Fruit fly (Drosophila melanogaster) whole organism, embryonic: ENCODE measurements around the gene CG1074.
A peak's percentile ranks its signal among the peaks of the same experiment; 100 is the strongest.

Source experiments
- Adf1 ChIP-seq: fragments of 200-800 bp; sonication (Bioruptor generic); IDR thresholded peaks from 2 replicates; pipeline ENCODE4 v1.3.6; 2022; ENCODE audit warnings: missing biosample characterization, missing genetic modification characterization
- BtbVII ChIP-seq: fragments of 200-800 bp; sonication (Bioruptor generic); optimal IDR thresholded peaks from 3 replicates; lab custom pipeline; 2017; ENCODE audit warnings: missing biosample characterization, mild to moderate bottlenecking, missing genetic modification characterization
- CG11398 ChIP-seq: fragments of 200-800 bp; sonication (Bioruptor generic); optimal IDR thresholded peaks from 2 replicates; lab custom pipeline; 2016; ENCODE audit warnings: missing biosample characterization, missing genetic modification characterization
- CG12155 ChIP-seq: fragments of 200-800 bp; sonication (Bioruptor generic); optimal IDR thresholded peaks from 3 replicates; lab custom pipeline; 2016; ENCODE audit warnings: missing biosample characterization, missing genetic modification characterization
- CG12769 ChIP-seq: fragments of 200-800 bp; sonication (Bioruptor generic); optimal IDR thresholded peaks from 2 replicates; lab custom pipeline; 2019; ENCODE audit warnings: missing biosample characterization, mild to moderate bottlenecking, missing genetic modification characterization, moderate library complexity
- CG15514 ChIP-seq: fragments of 200-800 bp; sonication (Bioruptor generic); optimal IDR thresholded peaks from 3 replicates; lab custom pipeline; 2017; ENCODE audit warnings: missing biosample characterization, missing genetic modification characterization, mild to moderate bottlenecking, moderate library complexity, missing genetic modification reagents
- CG15601 ChIP-seq: fragments of 200-800 bp; sonication (Bioruptor generic); optimal IDR thresholded peaks from 3 replicates; lab custom pipeline; 2019; ENCODE audit warnings: missing biosample characterization, mild to moderate bottlenecking, missing genetic modification characterization, moderate library complexity
- CG1602 ChIP-seq: fragments of 200-800 bp; sonication (Bioruptor generic); optimal IDR thresholded peaks from 3 replicates; lab custom pipeline; 2016; ENCODE audit warnings: missing biosample characterization, missing genetic modification characterization
- CG17328 ChIP-seq: fragments of 200-800 bp; sonication (Bioruptor generic); IDR thresholded peaks from 2 replicates; pipeline ENCODE4 v1.3.6; 2022; ENCODE audit warnings: missing biosample characterization, missing genetic modification characterization
- CG17912 ChIP-seq: fragments of 200-800 bp; sonication (Bioruptor generic); optimal IDR thresholded peaks from 2 replicates; lab custom pipeline; 2018; ENCODE audit warnings: missing biosample characterization, mild to moderate bottlenecking, missing genetic modification characterization
- CG2199 ChIP-seq: fragments of 200-800 bp; sonication (Bioruptor generic); IDR thresholded peaks from 3 replicates; pipeline ENCODE4 v1.3.6; 2022; ENCODE audit warnings: missing biosample characterization, missing genetic modification characterization
- CG6654 ChIP-seq: fragments of 200-800 bp; sonication (Bioruptor generic); optimal IDR thresholded peaks from 2 replicates; lab custom pipeline; 2017; ENCODE audit warnings: missing biosample characterization, mild to moderate bottlenecking, missing genetic modification characterization
- CG6683 ChIP-seq: fragments of 200-800 bp; sonication (Bioruptor generic); optimal IDR thresholded peaks from 2 replicates; lab custom pipeline; 2017; ENCODE audit warnings: missing biosample characterization, mild to moderate bottlenecking, missing genetic modification characterization, missing genetic modification reagents
- CG6689 ChIP-seq: fragments of 200-800 bp; sonication (Bioruptor generic); IDR thresholded peaks from 2 replicates; pipeline ENCODE4 v1.3.6; 2022; ENCODE audit warnings: missing biosample characterization, missing genetic modification characterization
- CG6813 ChIP-seq: fragments of 200-800 bp; sonication (Bioruptor generic); optimal IDR thresholded peaks from 2 replicates; lab custom pipeline; 2017; ENCODE audit warnings: missing biosample characterization, missing genetic modification characterization, mild to moderate bottlenecking, moderate library complexity, missing genetic modification reagents
- CG7556 ChIP-seq: fragments of 200-800 bp; sonication (Bioruptor generic); optimal IDR thresholded peaks from 2 replicates; lab custom pipeline; 2017; ENCODE audit warnings: missing biosample characterization, mild to moderate bottlenecking, missing genetic modification characterization
- CG7963 ChIP-seq: fragments of 200-800 bp; sonication (Bioruptor generic); IDR thresholded peaks from 3 replicates; pipeline ENCODE4 v1.3.6; 2022; ENCODE audit warnings: missing biosample characterization, missing genetic modification characterization; ENCODE audit not compliant: partially characterized antibody
- CG8281 ChIP-seq: fragments of 200-800 bp; sonication (Bioruptor generic); optimal IDR thresholded peaks from 2 replicates; lab custom pipeline; 2018; ENCODE audit warnings: missing biosample characterization, mild to moderate bottlenecking, missing genetic modification characterization, moderate library complexity
- CG8478 ChIP-seq: fragments of >200 bp; optimal IDR thresholded peaks from 2 replicates; lab custom pipeline; 2018
- CG8765 ChIP-seq: fragments of 200-800 bp; sonication (Bioruptor generic); IDR thresholded peaks from 2 replicates; pipeline ENCODE4 v1.3.6; 2022; ENCODE audit warnings: missing biosample characterization, missing genetic modification characterization
- CG9437 ChIP-seq: fragments of 200-800 bp; sonication (Bioruptor generic); optimal IDR thresholded peaks from 2 replicates; lab custom pipeline; 2018; ENCODE audit warnings: missing biosample characterization, mild to moderate bottlenecking, missing genetic modification characterization
- Drgx ChIP-seq: fragments of 200-800 bp; sonication (Bioruptor generic); IDR thresholded peaks from 2 replicates; pipeline ENCODE4 v1.3.6; 2022; ENCODE audit warnings: missing biosample characterization, missing genetic modification characterization
- Gsc ChIP-seq: fragments of 200-800 bp; sonication (Bioruptor generic); IDR thresholded peaks from 2 replicates; pipeline ENCODE4 v1.3.6; 2022; ENCODE audit warnings: missing biosample characterization, missing genetic modification characterization
- Hey ChIP-seq: fragments of 200-800 bp; sonication (Bioruptor generic); optimal IDR thresholded peaks from 3 replicates; lab custom pipeline; 2018; ENCODE audit warnings: missing biosample characterization, mild to moderate bottlenecking, missing genetic modification characterization
- Jarid2 ChIP-seq: fragments of 200-800 bp; sonication (Bioruptor generic); optimal IDR thresholded peaks from 3 replicates; lab custom pipeline; 2017; ENCODE audit warnings: mild to moderate bottlenecking, missing biosample characterization, missing genetic modification reagents, missing genetic modification characterization
- Scr ChIP-seq: fragments of 200-800 bp; sonication (Bioruptor generic); IDR thresholded peaks from 2 replicates; pipeline ENCODE4 v1.3.6; 2022; ENCODE audit warnings: missing biosample characterization, missing genetic modification characterization; ENCODE audit not compliant: partially characterized antibody
- Vsx1 ChIP-seq: fragments of 200-800 bp; sonication (Bioruptor generic); optimal IDR thresholded peaks from 2 replicates; lab custom pipeline; 2017; ENCODE audit warnings: missing biosample characterization, mild to moderate bottlenecking, missing genetic modification characterization, missing genetic modification reagents
- amos ChIP-seq: fragments of 200-800 bp; sonication (Bioruptor generic); IDR thresholded peaks from 2 replicates; pipeline ENCODE4 v1.3.6; 2022; ENCODE audit warnings: missing biosample characterization, missing genetic modification characterization; ENCODE audit not compliant: partially characterized antibody
- cas ChIP-seq: fragments of 200-800 bp; sonication (Bioruptor generic); IDR thresholded peaks from 2 replicates; pipeline ENCODE4 v1.3.6; 2022; ENCODE audit warnings: missing biosample characterization, missing genetic modification characterization
- chinmo ChIP-seq: fragments of 200-800 bp; sonication (Bioruptor generic); IDR thresholded peaks from 4 replicates; pipeline ENCODE4 v1.3.6; 2022; ENCODE audit warnings: missing biosample characterization, missing genetic modification characterization; ENCODE audit not compliant: partially characterized antibody
- chn ChIP-seq: fragments of 200-800 bp; sonication (Bioruptor generic); optimal IDR thresholded peaks from 2 replicates; lab custom pipeline; 2016; ENCODE audit warnings: missing biosample characterization, missing genetic modification characterization
- dm ChIP-seq: fragments of 200-800 bp; sonication (Bioruptor generic); optimal IDR thresholded peaks from 3 replicates; lab custom pipeline; 2016; ENCODE audit warnings: missing biosample characterization, missing genetic modification characterization
- dmrt99B ChIP-seq: fragments of 200-800 bp; sonication (Bioruptor generic); optimal IDR thresholded peaks from 2 replicates; lab custom pipeline; 2018; ENCODE audit warnings: missing biosample characterization, mild to moderate bottlenecking, missing genetic modification characterization, moderate library complexity
- exex ChIP-seq: fragments of 200-800 bp; sonication (Bioruptor generic); optimal IDR thresholded peaks from 4 replicates; lab custom pipeline; 2018; ENCODE audit warnings: missing biosample characterization, mild to moderate bottlenecking, missing genetic modification characterization, moderate library complexity
- fd96Cb ChIP-seq: fragments of 200-800 bp; sonication (Bioruptor generic); optimal IDR thresholded peaks from 2 replicates; lab custom pipeline; 2018; ENCODE audit warnings: missing biosample characterization, mild to moderate bottlenecking, missing genetic modification characterization, moderate library complexity
- ftz-f1 ChIP-seq: fragments of 200-800 bp; sonication (Bioruptor generic); optimal IDR thresholded peaks from 2 replicates; lab custom pipeline; 2016; ENCODE audit warnings: missing biosample characterization, missing genetic modification characterization
- gem ChIP-seq: fragments of 200-800 bp; sonication (Bioruptor generic); optimal IDR thresholded peaks from 2 replicates; lab custom pipeline; 2019; ENCODE audit warnings: missing biosample characterization, mild to moderate bottlenecking, missing genetic modification characterization, moderate library complexity
- h ChIP-seq: fragments of >200 bp; optimal IDR thresholded peaks from 2 replicates; lab custom pipeline; 2017
- hb ChIP-seq: fragments of 200-800 bp; sonication (Bioruptor generic); IDR thresholded peaks from 3 replicates; pipeline ENCODE4 v1.3.6; 2022; ENCODE audit warnings: missing biosample characterization, missing genetic modification characterization; ENCODE audit not compliant: partially characterized antibody
- kni ChIP-seq: fragments of 200-800 bp; sonication (Bioruptor generic); optimal IDR thresholded peaks from 3 replicates; lab custom pipeline; 2017; ENCODE audit warnings: mild to moderate bottlenecking, missing biosample characterization, missing genetic modification reagents, missing genetic modification characterization
- lab ChIP-seq: fragments of 200-800 bp; sonication (Bioruptor generic); optimal IDR thresholded peaks from 3 replicates; lab custom pipeline; 2017; ENCODE audit warnings: missing biosample characterization, missing genetic modification characterization, mild to moderate bottlenecking, moderate library complexity, missing genetic modification reagents
- lov ChIP-seq, 2 experiments: fragments of 200-800 bp in 1 of 2; fragments of >200 bp in 1 of 2; sonication (Bioruptor generic) in 1 of 2; IDR thresholded peaks in 1 of 2; optimal IDR thresholded peaks in 1 of 2; 2 replicates in 1 of 2; 3 replicates in 1 of 2; pipeline versions ENCODE4 v1.3.6 to Lab custom; 2017 to 2022; ENCODE audit warnings: missing biosample characterization in 1 of 2, missing genetic modification characterization in 1 of 2
- oc ChIP-seq: fragments of 200-800 bp; sonication (Bioruptor generic); optimal IDR thresholded peaks from 2 replicates; lab custom pipeline; 2018; ENCODE audit warnings: missing biosample characterization, mild to moderate bottlenecking, missing genetic modification characterization, moderate library complexity
- sug ChIP-seq: fragments of 200-800 bp; optimal IDR thresholded peaks from 2 replicates; lab custom pipeline; 2019; ENCODE audit warnings: missing biosample characterization, mild to moderate bottlenecking, missing genetic modification characterization, moderate library complexity
- vnd ChIP-seq: fragments of 200-800 bp; sonication (Bioruptor generic); IDR thresholded peaks from 3 replicates; pipeline ENCODE4 v1.3.6; 2022; ENCODE audit warnings: missing biosample characterization, missing genetic modification characterization; ENCODE audit not compliant: partially characterized antibody
- vvl ChIP-seq: fragments of 200-800 bp; sonication (Bioruptor generic); IDR thresholded peaks from 2 replicates; pipeline ENCODE4 v1.3.6; 2022; ENCODE audit warnings: missing biosample characterization, missing genetic modification characterization
- wdn ChIP-seq: fragments of 200-800 bp; sonication (Bioruptor generic); IDR thresholded peaks from 2 replicates; pipeline ENCODE4 v1.3.6; 2022; ENCODE audit warnings: missing biosample characterization, missing genetic modification characterization
- zen2 ChIP-seq: fragments of 200-800 bp; sonication (Bioruptor generic); IDR thresholded peaks from 3 replicates; pipeline ENCODE4 v1.3.6; 2022; ENCODE audit warnings: missing biosample characterization, missing genetic modification characterization; ENCODE audit not compliant: partially characterized antibody

The CG1074 gene

dm6 chr3R:4471047-4471751, 37.4 kb downstream of the CG1074 start (continued):
- no peak for TF ChIP-seq cas (GFP tag; lab: Robert Waterston, UW)
- no peak for TF ChIP-seq CG6813 (GFP tag; lab: Kevin White, UChicago)
- no peak for TF ChIP-seq CG7556 (GFP tag; lab: Kevin White, UChicago)
- TF ChIP-seq CG6683 (GFP tag; lab: Kevin White, UChicago): no peak
- no peak for TF ChIP-seq dmrt99B (tag; lab: Kevin White, UChicago)
- peak; percentile 94 for TF ChIP-seq exex (tag; lab: Kevin White, UChicago)
- TF ChIP-seq BtbVII: peak; percentile 12
- TF ChIP-seq Drgx (GFP tag; lab: Robert Waterston, UW): no peak
- TF ChIP-seq CG8765 (GFP tag; lab: Robert Waterston, UW): no peak
- peak; percentile 88 for TF ChIP-seq ftz-f1
- no peak for TF ChIP-seq hb
- no peak for TF ChIP-seq CG9437 (GFP tag; lab: Kevin White, UChicago)
- 0 out of 3 replicates have a peak, but pooled peaks have one; percentile 29 for TF ChIP-seq CG2199 (GFP tag; lab: Robert Waterston, UW)
- TF ChIP-seq CG12769 (tag; lab: Kevin White, UChicago): peak; percentile 40
- no peak for TF ChIP-seq h (lab: Kevin White, UChicago)
- no peak for TF ChIP-seq CG1602 (GFP tag; lab: Kevin White, UChicago)
- TF ChIP-seq CG17328 (GFP tag; lab: Robert Waterston, UW): 0 out of 2 replicates have a peak, but pooled peaks have one; percentile 11
- TF ChIP-seq chn (GFP tag; lab: Kevin White, UChicago): no peak
- 0 out of 3 replicates have a peak, but pooled peaks have one; percentile 28 for TF ChIP-seq zen2 (GFP tag; lab: Robert Waterston, UW)
- peak; percentile 32; the same call in 1 of the 2 replicates for TF ChIP-seq amos (GFP tag; lab: Robert Waterston, UW)
- no peak for TF ChIP-seq fd96Cb
- TF ChIP-seq Jarid2 (GFP tag; lab: Kevin White, UChicago): peak; percentile 44
- TF ChIP-seq CG6689 (GFP tag; lab: Robert Waterston, UW): no peak
- 0 out of 3 replicates have a peak, but pooled peaks have one; percentile 30 for TF ChIP-seq vnd (GFP tag; lab: Robert Waterston, UW)
- TF ChIP-seq chinmo (GFP tag; lab: Robert Waterston, UW): peak; percentile 81; the same call in 3 of the 4 replicates
- no peak for TF ChIP-seq CG8478 (lab: Kevin White, UChicago)
- TF ChIP-seq CG7963 (GFP tag; lab: Robert Waterston, UW): no peak
- peak; percentile 1 for TF ChIP-seq dm (GFP tag; lab: Kevin White, UChicago)
- peak; percentile 85 for TF ChIP-seq sug (tag; lab: Kevin White, UChicago)
- peak; percentile 70 for TF ChIP-seq kni (GFP tag; lab: Kevin White, UChicago)
- TF ChIP-seq CG12155: no peak
- TF ChIP-seq CG11398 (GFP tag; lab: Kevin White, UChicago): no peak
- peak; percentile 63 for TF ChIP-seq Hey
- peak; percentile 74 for TF ChIP-seq lab (GFP tag; lab: Kevin White, UChicago)
- TF ChIP-seq Gsc (GFP tag; lab: Robert Waterston, UW): no peak
- TF ChIP-seq CG15601: no peak
- TF ChIP-seq Vsx1 (GFP tag; lab: Kevin White, UChicago): peak; percentile 40
- TF ChIP-seq CG8281 (tag; lab: Kevin White, UChicago): no peak
- peak; percentile 5 for TF ChIP-seq oc
- no peak for TF ChIP-seq lov (optimal IDR thresholded peaks at IDR 0.05; lab: Kevin White, UChicago)
- no peak for TF ChIP-seq lov (GFP tag; IDR thresholded peaks at IDR 0.05; lab: Robert Waterston, UW)
- TF ChIP-seq CG6654 (GFP tag; lab: Kevin White, UChicago): no peak
- TF ChIP-seq gem (tag; lab: Kevin White, UChicago): no peak
- TF ChIP-seq wdn (GFP tag; lab: Robert Waterston, UW): no peak
- TF ChIP-seq Adf1: peak; percentile 70; the same call in 1 of the 2 replicates
- 0 out of 2 replicates have a peak, but pooled peaks have one; percentile 18 for TF ChIP-seq Scr
- TF ChIP-seq vvl (GFP tag; lab: Robert Waterston, UW): 0 out of 2 replicates have a peak, but pooled peaks have one; percentile 19
- no peak for TF ChIP-seq CG17912
- TF ChIP-seq CG15514: peak; percentile 25
